Fruit fly (Drosophila melanogaster) whole organism, embryonic: Measurements from ENCODE around the gene CG14731.

Experiments used
- ATbp ChIP-seq: fragments of 200-800 bp; sonication (Bioruptor generic); optimal IDR thresholded peaks from 2 replicates; lab custom pipeline; 2017; ENCODE audit warnings: missing biosample characterization, mild to moderate bottlenecking, missing genetic modification characterization, missing genetic modification reagents
- BEAF-32 ChIP-seq: fragments of 200-800 bp; sonication (Bioruptor generic); optimal IDR thresholded peaks from 3 replicates; lab custom pipeline; 2017; ENCODE audit warnings: missing biosample characterization, missing genetic modification characterization, mild to moderate bottlenecking, moderate library complexity, missing genetic modification reagents
- Blimp-1 ChIP-seq: fragments of 200-800 bp; sonication (Bioruptor generic); optimal IDR thresholded peaks from 3 replicates; lab custom pipeline; 2018; ENCODE audit warnings: missing biosample characterization, missing genetic modification characterization, mild to moderate bottlenecking, moderate library complexity, missing genetic modification reagents
- CG10543 ChIP-seq: fragments of 200-800 bp; sonication (Bioruptor generic); optimal IDR thresholded peaks from 3 replicates; lab custom pipeline; 2017; ENCODE audit warnings: missing biosample characterization, mild to moderate bottlenecking, missing genetic modification characterization, moderate library complexity
- CG10654 ChIP-seq: fragments of 200-800 bp; sonication (Bioruptor generic); optimal IDR thresholded peaks from 2 replicates; lab custom pipeline; 2016; ENCODE audit warnings: missing biosample characterization, missing genetic modification characterization
- CG11247 ChIP-seq: fragments of 200-800 bp; sonication (Bioruptor generic); IDR thresholded peaks from 2 replicates; pipeline ENCODE4 v1.3.6; 2022; ENCODE audit warnings: missing biosample characterization, missing genetic modification characterization
- CG12391 ChIP-seq: fragments of 200-800 bp; sonication (Bioruptor generic); optimal IDR thresholded peaks from 3 replicates; lab custom pipeline; 2018; ENCODE audit warnings: missing biosample characterization, mild to moderate bottlenecking, missing genetic modification characterization, moderate library complexity
- CG12659 ChIP-seq: fragments of 200-800 bp; sonication (Bioruptor generic); optimal IDR thresholded peaks from 3 replicates; lab custom pipeline; 2017; ENCODE audit warnings: mild to moderate bottlenecking, missing biosample characterization, missing genetic modification reagents, missing genetic modification characterization
- CG1603 ChIP-seq: fragments of 200-800 bp; sonication (Bioruptor generic); optimal IDR thresholded peaks from 2 replicates; lab custom pipeline; 2019; ENCODE audit warnings: missing biosample characterization, mild to moderate bottlenecking, missing genetic modification characterization, moderate library complexity
- CG17385 ChIP-seq: fragments of 200-800 bp; sonication (Bioruptor generic); optimal IDR thresholded peaks from 3 replicates; lab custom pipeline; 2018; ENCODE audit warnings: missing biosample characterization, mild to moderate bottlenecking, missing genetic modification characterization
- CG17568 ChIP-seq: fragments of 200-800 bp; sonication (Bioruptor generic); optimal IDR thresholded peaks from 2 replicates; lab custom pipeline; 2018; ENCODE audit warnings: missing biosample characterization, mild to moderate bottlenecking, missing genetic modification characterization, moderate library complexity
- CG17829 ChIP-seq: fragments of 200-800 bp; optimal IDR thresholded peaks from 2 replicates; lab custom pipeline; 2019; ENCODE audit warnings: missing biosample characterization, mild to moderate bottlenecking, missing genetic modification characterization, moderate library complexity
- CG17912 ChIP-seq: fragments of 200-800 bp; sonication (Bioruptor generic); optimal IDR thresholded peaks from 2 replicates; lab custom pipeline; 2018; ENCODE audit warnings: missing biosample characterization, mild to moderate bottlenecking, missing genetic modification characterization
- CG31224 ChIP-seq: fragments of 200-800 bp; sonication (Bioruptor generic); IDR thresholded peaks from 2 replicates; pipeline ENCODE4 v1.3.6; 2022; ENCODE audit warnings: missing biosample characterization, missing genetic modification characterization
- CG31441 ChIP-seq: fragments of 200-800 bp; sonication (Bioruptor generic); IDR thresholded peaks from 2 replicates; pipeline ENCODE4 v1.3.6; 2022; ENCODE audit warnings: missing biosample characterization, missing genetic modification characterization
- CG33213 ChIP-seq: fragments of 200-800 bp; sonication (Bioruptor generic); optimal IDR thresholded peaks from 3 replicates; lab custom pipeline; 2016; ENCODE audit warnings: missing biosample characterization, missing genetic modification characterization
- CG33557 ChIP-seq: fragments of 200-800 bp; sonication (Bioruptor generic); optimal IDR thresholded peaks from 2 replicates; lab custom pipeline; 2019; ENCODE audit warnings: missing biosample characterization, mild to moderate bottlenecking, missing genetic modification characterization, moderate library complexity
- CG3995 ChIP-seq: fragments of 200-800 bp; sonication (Bioruptor generic); optimal IDR thresholded peaks from 3 replicates; lab custom pipeline; 2016; ENCODE audit warnings: missing biosample characterization, missing genetic modification characterization
- CG7839 ChIP-seq: fragments of 200-800 bp; sonication (Bioruptor generic); optimal IDR thresholded peaks from 3 replicates; lab custom pipeline; 2018; ENCODE audit warnings: missing biosample characterization, mild to moderate bottlenecking, missing genetic modification characterization, moderate library complexity
- CG7987 ChIP-seq: fragments of 200-800 bp; sonication (Bioruptor generic); optimal IDR thresholded peaks from 2 replicates; lab custom pipeline; 2018; ENCODE audit warnings: missing biosample characterization, mild to moderate bottlenecking, missing genetic modification characterization, moderate library complexity
- CG8089 ChIP-seq: fragments of 200-800 bp; sonication (Bioruptor generic); optimal IDR thresholded peaks from 3 replicates; lab custom pipeline; 2016; ENCODE audit warnings: missing biosample characterization, missing genetic modification characterization
- CG8478 ChIP-seq: fragments of >200 bp; optimal IDR thresholded peaks from 2 replicates; lab custom pipeline; 2018
- CG8924 ChIP-seq: fragments of 200-800 bp; optimal IDR thresholded peaks from 3 replicates; lab custom pipeline; 2019; ENCODE audit warnings: missing biosample characterization, mild to moderate bottlenecking, missing genetic modification characterization, moderate library complexity
- D19A ChIP-seq: fragments of 200-800 bp; optimal IDR thresholded peaks from 3 replicates; lab custom pipeline; 2019; ENCODE audit warnings: missing biosample characterization, mild to moderate bottlenecking, missing genetic modification characterization, moderate library complexity
- Fer3 ChIP-seq: fragments of 200-800 bp; sonication (Bioruptor generic); optimal IDR thresholded peaks from 2 replicates; lab custom pipeline; 2018; ENCODE audit warnings: missing biosample characterization, mild to moderate bottlenecking, missing genetic modification characterization, moderate library complexity
- Gsc ChIP-seq: fragments of 200-800 bp; sonication (Bioruptor generic); IDR thresholded peaks from 2 replicates; pipeline ENCODE4 v1.3.6; 2022; ENCODE audit warnings: missing biosample characterization, missing genetic modification characterization
- H15 ChIP-seq: fragments of 200-800 bp; sonication (Bioruptor generic); IDR thresholded peaks from 3 replicates; pipeline ENCODE4 v1.3.6; 2022; ENCODE audit warnings: missing biosample characterization, missing genetic modification characterization
- HLHmδ ChIP-seq: fragments of 200-800 bp; sonication (Bioruptor generic); optimal IDR thresholded peaks from 2 replicates; lab custom pipeline; 2018; ENCODE audit warnings: missing biosample characterization, mild to moderate bottlenecking, missing genetic modification characterization, moderate library complexity
- MBD-R2 ChIP-seq: fragments of 200-800 bp; sonication (Bioruptor generic); IDR thresholded peaks from 2 replicates; pipeline ENCODE4 v1.3.6; 2022; ENCODE audit warnings: missing biosample characterization, missing genetic modification characterization
- NC2α ChIP-seq: fragments of 200-800 bp; sonication (Bioruptor generic); optimal IDR thresholded peaks from 2 replicates; lab custom pipeline; 2016; ENCODE audit warnings: missing biosample characterization, missing genetic modification characterization
- Pdp1 ChIP-seq, 2 experiments: fragments of 200-800 bp; sonication (Bioruptor generic); optimal IDR thresholded peaks; 3 replicates each; lab custom pipeline; 2016; ENCODE audit warnings: missing biosample characterization in 2 of 2, missing genetic modification characterization in 2 of 2, mild to moderate bottlenecking in 1 of 2, moderate library complexity in 1 of 2
- Poxn ChIP-seq: fragments of 200-800 bp; sonication (Bioruptor generic); IDR thresholded peaks from 2 replicates; pipeline ENCODE4 v1.3.6; 2022; ENCODE audit warnings: missing biosample characterization, missing genetic modification characterization
- Rx ChIP-seq: fragments of 200-800 bp; sonication (Bioruptor generic); IDR thresholded peaks from 2 replicates; pipeline ENCODE4 v1.3.6; 2022; ENCODE audit warnings: missing biosample characterization, missing genetic modification characterization
- Sry-δ ChIP-seq: fragments of 200-800 bp; sonication (Bioruptor generic); optimal IDR thresholded peaks from 2 replicates; lab custom pipeline; 2016; ENCODE audit warnings: missing biosample characterization, missing genetic modification characterization
- bigmax ChIP-seq: fragments of 200-800 bp; sonication (Bioruptor generic); optimal IDR thresholded peaks from 2 replicates; lab custom pipeline; 2018; ENCODE audit warnings: missing biosample characterization, mild to moderate bottlenecking, missing genetic modification characterization
- bsh ChIP-seq, 2 experiments: fragments of 200-800 bp; sonication (Bioruptor generic); optimal IDR thresholded peaks; 2 replicates each; lab custom pipeline; 2017 to 2018; ENCODE audit warnings: mild to moderate bottlenecking in 2 of 2, missing biosample characterization in 2 of 2, missing genetic modification characterization in 2 of 2, moderate library complexity in 1 of 2
- chinmo ChIP-seq: fragments of 200-800 bp; sonication (Bioruptor generic); IDR thresholded peaks from 4 replicates; pipeline ENCODE4 v1.3.6; 2022; ENCODE audit warnings: missing biosample characterization, missing genetic modification characterization; ENCODE audit not compliant: partially characterized antibody
- chm ChIP-seq: fragments of 200-800 bp; sonication (Bioruptor generic); IDR thresholded peaks from 2 replicates; pipeline ENCODE4 v1.3.6; 2022; ENCODE audit warnings: missing biosample characterization, missing genetic modification characterization
- gcm ChIP-seq: fragments of 200-800 bp; sonication (Bioruptor generic); optimal IDR thresholded peaks from 2 replicates; lab custom pipeline; 2019; ENCODE audit warnings: missing biosample characterization, mild to moderate bottlenecking, missing genetic modification characterization, moderate library complexity
- gsb-n ChIP-seq: fragments of 200-800 bp; sonication (Bioruptor generic); optimal IDR thresholded peaks from 3 replicates; lab custom pipeline; 2018; ENCODE audit warnings: missing biosample characterization, mild to moderate bottlenecking, missing genetic modification characterization
- kah ChIP-seq: fragments of 200-800 bp; sonication (Bioruptor generic); optimal IDR thresholded peaks from 2 replicates; lab custom pipeline; 2018; ENCODE audit warnings: missing biosample characterization, mild to moderate bottlenecking, missing genetic modification characterization
- mld ChIP-seq: fragments of 200-800 bp; sonication (Bioruptor generic); IDR thresholded peaks from 3 replicates; pipeline ENCODE4 v1.3.6; 2022; ENCODE audit warnings: missing biosample characterization, missing genetic modification characterization; ENCODE audit not compliant: partially characterized antibody
- pb ChIP-seq: fragments of 200-800 bp; sonication (Bioruptor generic); optimal IDR thresholded peaks from 3 replicates; lab custom pipeline; 2016; ENCODE audit warnings: missing biosample characterization, missing genetic modification characterization
- pho ChIP-seq: fragments of 200-800 bp; sonication (Bioruptor generic); optimal IDR thresholded peaks from 2 replicates; lab custom pipeline; 2016; ENCODE audit warnings: missing biosample characterization, missing genetic modification characterization
- pnt ChIP-seq: fragments of 200-800 bp; sonication (Bioruptor generic); optimal IDR thresholded peaks from 3 replicates; lab custom pipeline; 2016; ENCODE audit warnings: missing biosample characterization, missing genetic modification characterization
- pros ChIP-seq: fragments of 200-800 bp; sonication (Bioruptor generic); optimal IDR thresholded peaks from 3 replicates; lab custom pipeline; 2019; ENCODE audit warnings: missing biosample characterization, mild to moderate bottlenecking, missing genetic modification characterization, moderate library complexity
- pzg ChIP-seq: fragments of 200-800 bp; sonication (Bioruptor generic); optimal IDR thresholded peaks from 3 replicates; lab custom pipeline; 2018; ENCODE audit warnings: missing biosample characterization, mild to moderate bottlenecking, missing genetic modification characterization, moderate library complexity
- shn ChIP-seq: fragments of 200-800 bp; sonication (Bioruptor generic); optimal IDR thresholded peaks from 3 replicates; lab custom pipeline; 2016; ENCODE audit warnings: missing biosample characterization, missing genetic modification characterization
- tgo ChIP-seq: fragments of 200-800 bp; sonication (Bioruptor generic); IDR thresholded peaks from 3 replicates; pipeline ENCODE4 v1.3.6; 2022; ENCODE audit warnings: missing biosample characterization, missing genetic modification characterization
- trem ChIP-seq: fragments of 200-800 bp; optimal IDR thresholded peaks from 3 replicates; lab custom pipeline; 2019; ENCODE audit warnings: missing biosample characterization, mild to moderate bottlenecking, missing genetic modification characterization, moderate library complexity
- yki ChIP-seq: fragments of >200 bp; optimal IDR thresholded peaks from 3 replicates; lab custom pipeline; 2018
- zfh2 ChIP-seq: fragments of 200-800 bp; sonication (Bioruptor generic); optimal IDR thresholded peaks from 2 replicates; lab custom pipeline; 2016; ENCODE audit warnings: missing biosample characterization, missing genetic modification characterization

CG14731 gene

DNA sequence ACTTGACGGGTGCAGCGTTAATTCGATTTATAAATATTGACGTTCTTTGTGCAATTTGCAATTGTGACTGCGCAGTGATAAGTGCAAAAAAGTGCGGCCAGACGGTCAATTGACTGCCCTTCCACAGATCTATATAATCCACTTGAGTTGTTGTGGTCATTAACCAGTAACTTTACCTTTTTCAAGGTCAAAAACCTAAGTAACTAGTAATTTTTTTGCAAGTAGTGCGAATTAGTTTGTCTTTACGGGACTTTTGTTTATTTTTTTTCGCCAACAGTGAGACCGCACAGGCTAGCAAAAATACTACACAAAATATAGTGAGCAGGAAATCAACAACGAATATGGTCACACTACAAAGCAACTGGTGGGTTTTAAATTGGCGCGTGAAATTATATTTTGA, 43.6 kb downstream of the CG14731 start, which contains the start of gene Tango9 (continued):
- TF ChIP-seq zfh2 (GFP tag; lab: Kevin White, UChicago) (no peak), gsb-n (tag; lab: Kevin White, UChicago) (no peak), CG12391 (tag; lab: Kevin White, UChicago) (peak; percentile 26), trem (tag; lab: Kevin White, UChicago) (peak; percentile 63), CG3995 (peak; percentile 47), CG33213 (GFP tag; lab: Kevin White, UChicago) (peak; percentile 28), CG8924 (tag; lab: Kevin White, UChicago) (peak; percentile 20), CG31224 (no peak), mld (GFP tag; lab: Robert Waterston, UW) (no peak), CG11247 (no peak), pho (GFP tag; lab: Kevin White, UChicago) (no peak), CG17829 (tag; lab: Kevin White, UChicago) (peak; percentile 21), H15 (GFP tag; lab: Robert Waterston, UW) (no peak), pzg (GFP tag; lab: Kevin White, UChicago) (peak; percentile 87), chinmo (GFP tag; lab: Robert Waterston, UW) (no peak), CG17568 (GFP tag; lab: Kevin White, UChicago) (no peak), Blimp-1 (no peak), Rx (no peak), CG10543 (no peak), CG17912 (GFP tag; lab: Kevin White, UChicago) (no peak), bsh (GFP tag; optimal IDR thresholded peaks at IDR 0.05; lab: Kevin White, UChicago) (no peak), Pdp1 (GFP tag; optimal IDR thresholded peaks at IDR 0.05; lab: Kevin White, UChicago) (peak in 1 of 2 experiments; percentile 18), Poxn (no peak), BEAF-32 (GFP tag; lab: Kevin White, UChicago) (peak; percentile 38), CG7839 (no peak), pros (GFP tag; lab: Kevin White, UChicago) (no peak), NC2α (GFP tag; lab: Kevin White, UChicago) (no peak), Gsc (no peak), CG31441 (GFP tag; lab: Robert Waterston, UW) (no peak), chm (no peak), pnt (GFP tag; lab: Kevin White, UChicago) (no peak), CG7987 (GFP tag; lab: Kevin White, UChicago) (no peak), yki (no peak), Fer3 (tag; lab: Kevin White, UChicago) (no peak), kah (GFP tag; lab: Kevin White, UChicago) (peak; percentile 94), MBD-R2 (GFP tag; lab: Robert Waterston, UW) (peak; percentile 78), CG10654 (GFP tag; lab: Kevin White, UChicago) (no peak), ATbp (GFP tag; lab: Kevin White, UChicago) (no peak), D19A (tag; lab: Kevin White, UChicago) (no peak), Sry-δ (peak; percentile 44), CG12659 (peak; percentile 31), HLHmδ (no peak), CG8478 (no peak), CG1603 (tag; lab: Kevin White, UChicago) (peak; percentile 71), shn (GFP tag; lab: Kevin White, UChicago) (no peak), CG8089 (no peak), bigmax (GFP tag; lab: Kevin White, UChicago) (no peak), CG33557 (GFP tag; lab: Kevin White, UChicago) (no peak), gcm (GFP tag; lab: Kevin White, UChicago) (no peak), pb (no peak), tgo (no peak), CG17385 (peak; percentile 17)
